Worm (Caenorhabditis elegans) whole organism, mixed stage, embryonic: ENCODE data around the gene F47E1.1.

Experiments
- blmp-1 ChIP-seq: fragments of 150-350 bp; optimal IDR thresholded peaks from 2 replicates; lab custom pipeline; 2014; ENCODE audit warnings: missing biosample characterization, missing genetic modification characterization
- ceh-83 ChIP-seq: fragments of 200-800 bp; sonication (Bioruptor generic); optimal IDR thresholded peaks from 2 replicates; lab custom pipeline; 2018; ENCODE audit warnings: mild to moderate bottlenecking, missing genetic modification characterization, missing compliant biosample characterization
- elt-3 ChIP-seq: fragments of 150-350 bp; optimal IDR thresholded peaks from 2 replicates; lab custom pipeline; 2014; ENCODE audit warnings: missing biosample characterization, missing genetic modification characterization
- lin-32 ChIP-seq: fragments of 200-800 bp; sonication (Bioruptor generic); optimal IDR thresholded peaks from 2 replicates; lab custom pipeline; 2018; ENCODE audit warnings: mild to moderate bottlenecking, missing genetic modification characterization, missing compliant biosample characterization
- mab-5 ChIP-seq: fragments of 150-350 bp; optimal IDR thresholded peaks from 2 replicates; lab custom pipeline; 2014; ENCODE audit warnings: missing biosample characterization, missing genetic modification characterization
- nhr-12 ChIP-seq: fragments of 150-350 bp; optimal IDR thresholded peaks from 2 replicates; lab custom pipeline; 2014; ENCODE audit warnings: missing biosample characterization, missing genetic modification characterization
- nhr-2 ChIP-seq: fragments of 150-350 bp; optimal IDR thresholded peaks from 2 replicates; lab custom pipeline; 2014; ENCODE audit warnings: missing biosample characterization, missing genetic modification characterization
- nhr-237 ChIP-seq: fragments of 150-350 bp; optimal IDR thresholded peaks from 2 replicates; lab custom pipeline; 2014; ENCODE audit warnings: missing biosample characterization, missing genetic modification characterization
- nhr-76 ChIP-seq: sonication (generic microtip); optimal IDR thresholded peaks from 2 replicates; lab custom pipeline; 2017; ENCODE audit warnings: missing biosample characterization, missing genetic modification characterization
- snpc-4 ChIP-seq: fragments of 150-350 bp; optimal IDR thresholded peaks from 2 replicates; lab custom pipeline; 2014; ENCODE audit warnings: missing biosample characterization, missing genetic modification characterization
- unc-62 ChIP-seq: fragments of 150-350 bp; optimal IDR thresholded peaks from 2 replicates; lab custom pipeline; 2014; ENCODE audit warnings: missing biosample characterization, missing genetic modification reagents, missing genetic modification characterization

ce11 chrX:9063439-9063838 is 13.5 kb upstream of the F47E1.1 start:
- TF ChIP-seq nhr-237 (no peak), snpc-4 (tag; lab: Kevin White, UChicago) (no peak), lin-32 (no peak), elt-3 (tag; lab: Kevin White, UChicago) (no peak), blmp-1 (tag; lab: Kevin White, UChicago) (no peak), mab-5 (tag; lab: Kevin White, UChicago) (no peak), unc-62 (GFP tag; lab: Kevin White, UChicago) (no peak), ceh-83 (no peak), nhr-76 (tag; lab: Kevin White, UChicago) (no peak), nhr-12 (tag; lab: Kevin White, UChicago) (no peak), nhr-2 (tag; lab: Kevin White, UChicago) (no peak)
